Worm (Caenorhabditis elegans) whole organism, L1 larva: ENCODE measurements around the gene str-264.

Source experiments
- elt-2 ChIP-seq: sonication (generic microtip); optimal IDR thresholded peaks from 2 replicates; lab custom pipeline; 2016; ENCODE audit warnings: missing genetic modification characterization, mild to moderate bottlenecking, inconsistent platforms, missing compliant biosample characterization, missing genetic modification reagents
- fos-1 ChIP-seq: fragments of 150-350 bp; optimal IDR thresholded peaks from 2 replicates; lab custom pipeline; 2014; ENCODE audit warnings: missing biosample characterization, missing genetic modification characterization
- mdl-1 ChIP-seq, 2 experiments: fragments of 150-350 bp; optimal IDR thresholded peaks; 2 replicates each; lab custom pipeline; 2014 to 2017; ENCODE audit warnings: missing biosample characterization in 2 of 2, missing genetic modification characterization in 2 of 2, inconsistent platforms in 1 of 2
- nhr-76 ChIP-seq: sonication (generic microtip); optimal IDR thresholded peaks from 2 replicates; lab custom pipeline; 2017; ENCODE audit warnings: missing biosample characterization, missing genetic modification characterization
- unc-30 ChIP-seq: sonication (generic microtip); optimal IDR thresholded peaks from 2 replicates; lab custom pipeline; 2017; ENCODE audit warnings: missing biosample characterization, missing genetic modification characterization
- ztf-11 ChIP-seq, 2 experiments: sonication (generic microtip); optimal IDR thresholded peaks; 2 replicates each; lab custom pipeline; 2016 to 2017; ENCODE audit warnings: missing genetic modification characterization in 2 of 2, missing biosample characterization in 1 of 2, missing compliant biosample characterization in 1 of 2

DNA sequence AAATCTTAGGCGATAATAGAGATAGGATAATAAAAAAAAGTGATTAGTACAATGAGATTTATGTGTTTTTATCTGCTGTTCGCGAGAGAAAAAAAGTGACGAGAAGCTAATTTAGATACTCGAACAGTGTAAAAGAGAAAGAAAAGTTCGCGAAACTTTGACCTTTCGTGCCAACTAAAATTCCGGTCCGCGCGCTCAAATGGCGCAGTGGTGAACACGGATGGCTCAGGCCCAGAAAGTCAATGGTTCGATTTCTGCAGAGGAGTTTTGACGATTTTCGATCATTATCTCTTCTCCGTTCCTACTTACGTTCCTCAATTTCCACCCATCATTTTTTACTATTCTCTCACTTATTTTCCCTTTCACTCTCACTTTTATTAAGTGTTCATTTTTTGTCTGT is 24.1 kb upstream of the str-264 start:
- no peak for TF ChIP-seq mdl-1 (tag; optimal IDR thresholded peaks at IDR 0.05; lab: Kevin White, UChicago)
- no peak for TF ChIP-seq elt-2 (tag; lab: Kevin White, UChicago)
- TF ChIP-seq fos-1: no peak
- no peak for TF ChIP-seq nhr-76
- no peak for TF ChIP-seq ztf-11 (tag; optimal IDR thresholded peaks at IDR 0.05; lab: Kevin White, UChicago)
- no peak for TF ChIP-seq unc-30 (tag; lab: Kevin White, UChicago)
